Fruit fly (Drosophila melanogaster) whole organism, embryonic: ENCODE results near the gene CG1638.

Experiments used
- Ada2b ChIP-seq: fragments of 200-800 bp; sonication (Bioruptor generic); IDR thresholded peaks from 2 replicates; pipeline ENCODE4 v1.3.6; 2022; ENCODE audit warnings: missing biosample characterization, missing genetic modification characterization
- Atf-2 ChIP-seq: fragments of 200-800 bp; sonication (Bioruptor generic); optimal IDR thresholded peaks from 2 replicates; lab custom pipeline; 2016; ENCODE audit warnings: missing biosample characterization, missing genetic modification characterization
- Blimp-1 ChIP-seq: fragments of 200-800 bp; sonication (Bioruptor generic); optimal IDR thresholded peaks from 3 replicates; lab custom pipeline; 2018; ENCODE audit warnings: missing biosample characterization, missing genetic modification characterization, mild to moderate bottlenecking, moderate library complexity, missing genetic modification reagents
- CG11560 ChIP-seq: fragments of 200-800 bp; sonication (Bioruptor generic); IDR thresholded peaks from 3 replicates; pipeline ENCODE4 v1.3.6; 2022; ENCODE audit warnings: missing biosample characterization, missing genetic modification characterization
- CG15269 ChIP-seq: fragments of 200-800 bp; sonication (Bioruptor generic); optimal IDR thresholded peaks from 2 replicates; lab custom pipeline; 2018; ENCODE audit warnings: missing biosample characterization, mild to moderate bottlenecking, missing genetic modification characterization, moderate library complexity
- CG15479 ChIP-seq: fragments of 200-800 bp; sonication (Bioruptor generic); optimal IDR thresholded peaks from 3 replicates; lab custom pipeline; 2019; ENCODE audit warnings: missing biosample characterization, mild to moderate bottlenecking, missing genetic modification characterization, moderate library complexity
- CG16779 ChIP-seq: fragments of 200-800 bp; sonication (Bioruptor generic); IDR thresholded peaks from 2 replicates; pipeline ENCODE4 v1.3.6; 2022; ENCODE audit warnings: missing biosample characterization, missing genetic modification characterization
- CG6791 ChIP-seq: fragments of 200-800 bp; sonication (Bioruptor generic); IDR thresholded peaks from 3 replicates; pipeline ENCODE4 v1.3.6; 2022; ENCODE audit warnings: missing biosample characterization, missing genetic modification characterization; ENCODE audit not compliant: partially characterized antibody
- CG8388 ChIP-seq: fragments of 200-800 bp; sonication (Bioruptor generic); optimal IDR thresholded peaks from 2 replicates; lab custom pipeline; 2019; ENCODE audit warnings: missing biosample characterization, mild to moderate bottlenecking, missing genetic modification characterization, moderate library complexity
- D19A ChIP-seq: fragments of 200-800 bp; optimal IDR thresholded peaks from 3 replicates; lab custom pipeline; 2019; ENCODE audit warnings: missing biosample characterization, mild to moderate bottlenecking, missing genetic modification characterization, moderate library complexity
- Ets97D ChIP-seq: fragments of 200-800 bp; sonication (Bioruptor generic); optimal IDR thresholded peaks from 3 replicates; lab custom pipeline; 2016; ENCODE audit warnings: missing biosample characterization, missing genetic modification characterization
- HHEX ChIP-seq: fragments of 200-800 bp; sonication (Bioruptor generic); optimal IDR thresholded peaks from 3 replicates; lab custom pipeline; 2017; ENCODE audit warnings: missing biosample characterization, mild to moderate bottlenecking, missing genetic modification characterization, missing genetic modification reagents
- HLHmδ ChIP-seq: fragments of 200-800 bp; sonication (Bioruptor generic); optimal IDR thresholded peaks from 2 replicates; lab custom pipeline; 2018; ENCODE audit warnings: missing biosample characterization, mild to moderate bottlenecking, missing genetic modification characterization, moderate library complexity
- Hr78 ChIP-seq, 2 experiments: fragments of 200-800 bp in 1 of 2; fragments of >200 bp in 1 of 2; sonication (Bioruptor generic) in 1 of 2; optimal IDR thresholded peaks; 2 replicates each; lab custom pipeline; 2017 to 2019; ENCODE audit warnings: missing biosample characterization in 2 of 2, missing genetic modification characterization in 2 of 2, mild to moderate bottlenecking in 1 of 2, moderate library complexity in 1 of 2
- Kr ChIP-seq: fragments of 200-800 bp; sonication (Bioruptor generic); optimal IDR thresholded peaks from 2 replicates; lab custom pipeline; 2017; ENCODE audit warnings: missing biosample characterization, mild to moderate bottlenecking, missing genetic modification characterization
- Med ChIP-seq: fragments of 200-800 bp; sonication (Bioruptor generic); peaks from one replicate; lab custom pipeline; 2016; ENCODE audit warnings: missing biosample characterization, missing genetic modification characterization, mild to moderate bottlenecking, inconsistent platforms, moderate library complexity
- Mes4 ChIP-seq: fragments of 200-800 bp; sonication (Bioruptor generic); optimal IDR thresholded peaks from 2 replicates; lab custom pipeline; 2016; ENCODE audit warnings: missing biosample characterization, missing genetic modification characterization
- Mrtf ChIP-seq: fragments of 200-800 bp; sonication (Bioruptor generic); IDR thresholded peaks from 3 replicates; pipeline ENCODE4 v1.3.6; 2022; ENCODE audit warnings: missing biosample characterization, missing genetic modification characterization
- Ptx1 ChIP-seq: fragments of 200-800 bp; sonication (Bioruptor generic); IDR thresholded peaks from 2 replicates; pipeline ENCODE4 v1.3.6; 2022; ENCODE audit warnings: missing biosample characterization, missing genetic modification characterization
- Sox100B ChIP-seq: fragments of 200-800 bp; sonication (Bioruptor generic); optimal IDR thresholded peaks from 3 replicates; lab custom pipeline; 2018; ENCODE audit warnings: missing biosample characterization, mild to moderate bottlenecking, missing genetic modification characterization
- ac ChIP-seq: fragments of 200-800 bp; sonication (Bioruptor generic); optimal IDR thresholded peaks from 3 replicates; lab custom pipeline; 2017; ENCODE audit warnings: missing biosample characterization, mild to moderate bottlenecking, missing genetic modification characterization
- chm ChIP-seq: fragments of 200-800 bp; sonication (Bioruptor generic); IDR thresholded peaks from 2 replicates; pipeline ENCODE4 v1.3.6; 2022; ENCODE audit warnings: missing biosample characterization, missing genetic modification characterization
- ewg ChIP-seq: fragments of 200-800 bp; sonication (Bioruptor generic); optimal IDR thresholded peaks from 3 replicates; lab custom pipeline; 2017; ENCODE audit warnings: mild to moderate bottlenecking, missing biosample characterization, missing genetic modification reagents, missing genetic modification characterization
- fd64A ChIP-seq: fragments of 200-800 bp; sonication (Bioruptor generic); optimal IDR thresholded peaks from 3 replicates; lab custom pipeline; 2018; ENCODE audit warnings: missing biosample characterization, mild to moderate bottlenecking, missing genetic modification characterization
- gfzf ChIP-seq: fragments of 200-800 bp; sonication (Bioruptor generic); optimal IDR thresholded peaks from 2 replicates; lab custom pipeline; 2016; ENCODE audit warnings: missing biosample characterization, mild to moderate bottlenecking, missing genetic modification characterization, moderate library complexity
- grau ChIP-seq: fragments of 200-800 bp; optimal IDR thresholded peaks from 3 replicates; lab custom pipeline; 2019; ENCODE audit warnings: missing biosample characterization, mild to moderate bottlenecking, missing genetic modification characterization, moderate library complexity
- grn ChIP-seq: fragments of 200-800 bp; sonication (Bioruptor generic); optimal IDR thresholded peaks from 3 replicates; lab custom pipeline; 2017; ENCODE audit warnings: missing biosample characterization, missing genetic modification characterization
- gt ChIP-seq: fragments of 200-800 bp; sonication (Bioruptor generic); IDR thresholded peaks from 2 replicates; pipeline ENCODE4 v1.3.6; 2022; ENCODE audit warnings: missing biosample characterization, missing genetic modification characterization
- kah ChIP-seq: fragments of 200-800 bp; sonication (Bioruptor generic); optimal IDR thresholded peaks from 2 replicates; lab custom pipeline; 2018; ENCODE audit warnings: missing biosample characterization, mild to moderate bottlenecking, missing genetic modification characterization
- mld ChIP-seq: fragments of 200-800 bp; sonication (Bioruptor generic); IDR thresholded peaks from 3 replicates; pipeline ENCODE4 v1.3.6; 2022; ENCODE audit warnings: missing biosample characterization, missing genetic modification characterization; ENCODE audit not compliant: partially characterized antibody
- nerfin-1 ChIP-seq: fragments of 200-800 bp; sonication (Bioruptor generic); optimal IDR thresholded peaks from 3 replicates; lab custom pipeline; 2019; ENCODE audit warnings: missing biosample characterization, mild to moderate bottlenecking, missing genetic modification characterization, moderate library complexity
- pfk ChIP-seq: fragments of 200-800 bp; sonication (Bioruptor generic); optimal IDR thresholded peaks from 2 replicates; lab custom pipeline; 2018; ENCODE audit warnings: missing biosample characterization, mild to moderate bottlenecking, missing genetic modification characterization, moderate library complexity
- pros ChIP-seq: fragments of 200-800 bp; sonication (Bioruptor generic); optimal IDR thresholded peaks from 3 replicates; lab custom pipeline; 2019; ENCODE audit warnings: missing biosample characterization, mild to moderate bottlenecking, missing genetic modification characterization, moderate library complexity
- sd ChIP-seq: fragments of 200-800 bp; sonication (Bioruptor generic); optimal IDR thresholded peaks from 3 replicates; lab custom pipeline; 2018; ENCODE audit warnings: missing biosample characterization, mild to moderate bottlenecking, missing genetic modification characterization, moderate library complexity
- sens ChIP-seq: fragments of 200-800 bp; sonication (Bioruptor generic); peaks from one replicate; lab custom pipeline; 2016; ENCODE audit warnings: missing biosample characterization, missing genetic modification characterization
- seq ChIP-seq: fragments of 200-800 bp; sonication (Bioruptor generic); IDR thresholded peaks from 2 replicates; pipeline ENCODE4 v1.3.6; 2022; ENCODE audit warnings: missing biosample characterization, missing genetic modification characterization
- sqz ChIP-seq: fragments of 200-800 bp; sonication (Bioruptor generic); optimal IDR thresholded peaks from 3 replicates; lab custom pipeline; 2018; ENCODE audit warnings: missing biosample characterization, mild to moderate bottlenecking, missing genetic modification characterization
- sr ChIP-seq: fragments of 200-800 bp; sonication (Bioruptor generic); IDR thresholded peaks from 3 replicates; pipeline ENCODE4 v1.3.6; 2022; ENCODE audit warnings: missing biosample characterization, missing genetic modification characterization
- vfl ChIP-seq: fragments of 200-800 bp; sonication (Bioruptor generic); optimal IDR thresholded peaks from 2 replicates; lab custom pipeline; 2016; ENCODE audit warnings: missing biosample characterization, missing genetic modification characterization

The CG1638 gene

DNA sequence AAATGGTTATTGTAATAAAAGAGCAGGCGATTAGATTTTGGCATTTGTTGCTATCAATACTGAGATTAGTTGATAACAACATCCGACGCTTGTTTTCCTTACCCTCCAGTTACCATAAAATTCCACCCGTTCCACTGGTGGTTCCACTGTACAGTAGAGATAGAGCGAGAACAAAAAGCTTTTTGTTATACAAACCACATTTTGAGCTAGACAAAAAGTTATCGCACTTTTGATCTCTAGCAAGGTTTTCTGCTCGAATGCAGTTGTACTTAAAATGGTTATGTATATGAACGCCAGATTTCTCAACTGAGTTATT lies 14.7 kb downstream of the CG1638 start (continued):
- TF ChIP-seq CG15269 (peak; percentile 14), Mrtf (GFP tag; lab: Robert Waterston, UW) (no peak), Atf-2 (GFP tag; lab: Kevin White, UChicago) (no peak), D19A (tag; lab: Kevin White, UChicago) (no peak), CG11560 (no peak), mld (no peak), grau (tag; lab: Kevin White, UChicago) (peak; percentile 84), CG8388 (GFP tag; lab: Kevin White, UChicago) (no peak), Sox100B (no peak), fd64A (GFP tag; lab: Kevin White, UChicago) (no peak), Ets97D (GFP tag; lab: Kevin White, UChicago) (no peak), ewg (GFP tag; lab: Kevin White, UChicago) (no peak), HHEX (GFP tag; lab: Kevin White, UChicago) (peak; percentile 9)

DNA sequence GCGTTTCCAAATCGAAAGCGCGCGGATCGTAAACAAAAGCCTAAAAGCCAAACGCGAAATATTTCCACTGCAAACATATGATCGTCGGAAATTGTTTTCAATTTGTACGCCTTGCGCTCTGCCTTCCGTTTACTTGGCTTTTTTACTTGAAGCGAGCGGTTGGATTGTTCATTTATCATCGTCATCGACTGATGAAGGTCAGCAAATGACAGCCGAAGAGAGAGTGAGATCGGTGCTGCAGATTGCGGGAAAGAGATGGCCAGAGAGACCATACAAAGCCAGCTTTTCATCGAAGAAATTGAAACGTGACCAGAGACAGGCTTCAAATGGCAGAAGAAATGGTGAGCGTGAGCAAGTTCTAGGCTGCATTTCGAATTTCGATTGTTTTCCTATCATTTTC lies 15.4 kb downstream of the CG1638 start:
- TF ChIP-seq Ptx1 (no peak), Blimp-1 (peak; percentile 58), grn (GFP tag; lab: Kevin White, UChicago) (peak; percentile 70)

DNA sequence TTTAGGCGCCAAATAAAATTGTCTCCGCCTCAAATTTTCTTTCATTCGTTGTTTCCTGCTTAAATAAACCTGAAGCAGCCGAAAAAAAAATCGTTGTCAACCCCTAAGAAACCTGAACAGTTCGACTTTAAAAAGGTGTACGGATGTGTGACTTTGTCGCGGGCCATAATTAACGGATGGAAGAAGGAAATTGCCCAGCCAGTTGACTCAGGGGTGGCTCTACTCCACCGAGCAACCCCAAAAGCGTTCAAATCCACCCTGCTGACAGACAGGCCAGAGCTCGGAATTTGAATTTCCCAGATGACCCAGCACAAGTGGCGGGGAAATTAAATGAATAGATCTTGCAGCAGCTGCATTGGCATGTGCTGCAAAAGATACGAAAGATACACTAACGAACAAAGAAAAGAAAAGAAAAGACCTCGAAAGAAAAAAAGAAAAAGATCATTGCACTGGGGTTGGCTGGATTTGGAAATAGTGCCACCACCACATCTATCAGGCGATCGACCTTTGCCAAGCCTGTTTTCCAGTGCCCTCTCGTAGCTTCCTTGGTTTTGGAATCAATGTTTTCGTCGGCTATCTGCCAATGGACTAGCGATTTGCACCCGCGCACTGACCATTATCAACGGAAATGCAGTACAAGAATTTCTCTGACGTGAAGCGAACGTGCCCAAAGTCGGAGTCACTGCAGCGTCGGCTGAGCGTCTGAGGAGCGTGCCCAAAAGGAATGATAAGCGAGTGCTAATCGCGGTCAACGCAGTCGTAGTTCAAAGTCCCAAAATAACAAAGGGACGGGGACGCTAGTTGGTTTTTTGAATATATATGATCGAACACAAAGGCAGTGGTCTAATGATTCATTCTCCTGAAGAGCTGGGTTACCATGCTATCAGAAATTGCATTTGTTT lies 16.1 kb downstream of the CG1638 start:
- no peak for TF ChIP-seq sr (GFP tag; lab: Robert Waterston, UW)
- peak; percentile 4 for TF ChIP-seq kah
- 0 out of 2 replicates have a peak, but pooled peaks have one; percentile 8 for TF ChIP-seq gt (GFP tag; lab: Robert Waterston, UW)
- peak; percentile 57 for TF ChIP-seq ac (GFP tag; lab: Kevin White, UChicago)
- peak; percentile 44; the same call in 1 of the 2 replicates for TF ChIP-seq seq (GFP tag; lab: Robert Waterston, UW)
- 0 out of 3 replicates have a peak, but pooled peaks have one; percentile 4 for TF ChIP-seq CG6791 (GFP tag; lab: Robert Waterston, UW)
- TF ChIP-seq gfzf (GFP tag; lab: Kevin White, UChicago): peak; percentile 8
- peak; percentile 26 for TF ChIP-seq sqz (GFP tag; lab: Kevin White, UChicago)
- peak; percentile 91 for TF ChIP-seq nerfin-1 (tag; lab: Kevin White, UChicago)
- TF ChIP-seq pfk: peak; percentile 30
- no peak for TF ChIP-seq Kr (GFP tag; lab: Kevin White, UChicago)
- TF ChIP-seq Mes4 (GFP tag; lab: Kevin White, UChicago): no peak
- peak in 1 of 2 experiments; percentile 32 for TF ChIP-seq Hr78 (GFP tag; optimal IDR thresholded peaks at IDR 0.05; lab: Kevin White, UChicago)
- TF ChIP-seq CG15479 (GFP tag; lab: Kevin White, UChicago): peak; percentile 93
- no peak for TF ChIP-seq CG16779 (GFP tag; lab: Robert Waterston, UW)
- TF ChIP-seq D19A (tag; lab: Kevin White, UChicago): peak; percentile 13
- TF ChIP-seq chm: peak; percentile 16; the same call in 1 of the 2 replicates
- peak; percentile 10 for TF ChIP-seq HLHmδ
- no peak for TF ChIP-seq Ada2b (GFP tag; lab: Robert Waterston, UW)
- TF ChIP-seq Med (GFP tag; lab: Kevin White, UChicago): peak; percentile 6
- peak; percentile 93 for TF ChIP-seq pros (GFP tag; lab: Kevin White, UChicago)
- TF ChIP-seq sens (GFP tag; lab: Kevin White, UChicago): peak; percentile 40
- no peak for TF ChIP-seq vfl
- peak; percentile 5 for TF ChIP-seq sd
